Worm (Caenorhabditis elegans) whole organism, early embryonic: ENCODE data around the gene puf-9.

Source experiments
- B0310.2 ChIP-seq: sonication (generic microtip); optimal IDR thresholded peaks from 2 replicates; lab custom pipeline; 2016; ENCODE audit warnings: mild to moderate bottlenecking, missing genetic modification characterization, missing compliant biosample characterization
- F13C5.2 ChIP-seq: sonication (generic microtip); optimal IDR thresholded peaks from 2 replicates; lab custom pipeline; 2017; ENCODE audit warnings: mild to moderate bottlenecking, missing genetic modification characterization, inconsistent platforms, missing compliant biosample characterization
- aly-1 ChIP-seq: sonication (generic microtip); optimal IDR thresholded peaks from 2 replicates; lab custom pipeline; 2016; ENCODE audit warnings: missing genetic modification characterization, missing compliant biosample characterization
- ama-1 ChIP-seq: fragments of 150-350 bp; optimal IDR thresholded peaks from 2 replicates; lab custom pipeline; 2014
- ceh-13 ChIP-seq: fragments of 200-800 bp; sonication (Bioruptor generic); optimal IDR thresholded peaks from 2 replicates; lab custom pipeline; 2018; ENCODE audit warnings: mild to moderate bottlenecking, missing genetic modification characterization, missing compliant biosample characterization
- ceh-36 ChIP-seq: sonication (generic microtip); optimal IDR thresholded peaks from 2 replicates; lab custom pipeline; 2016; ENCODE audit warnings: missing genetic modification characterization, inconsistent platforms, missing compliant biosample characterization
- flt-1 ChIP-seq: fragments of 200-800 bp; sonication (Bioruptor generic); IDR thresholded peaks from 2 replicates; pipeline ENCODE4 v1.3.6; 2022; ENCODE audit warnings: missing genetic modification characterization, missing compliant biosample characterization
- hmbx-1 ChIP-seq: sonication (generic microtip); optimal IDR thresholded peaks from 2 replicates; lab custom pipeline; 2016; ENCODE audit warnings: mild to moderate bottlenecking, missing genetic modification characterization, missing compliant biosample characterization
- hmg-4 ChIP-seq: fragments of 200-800 bp; sonication (Bioruptor generic); optimal IDR thresholded peaks from 2 replicates; lab custom pipeline; 2018; ENCODE audit warnings: mild to moderate bottlenecking, missing genetic modification characterization, missing compliant biosample characterization
- hnd-1 ChIP-seq: sonication (generic microtip); optimal IDR thresholded peaks from 2 replicates; lab custom pipeline; 2016; ENCODE audit warnings: missing genetic modification characterization, missing compliant biosample characterization
- pes-1 ChIP-seq: fragments of 200-800 bp; sonication (Bioruptor generic); IDR thresholded peaks from 2 replicates; pipeline ENCODE4 v1.3.6; 2022; ENCODE audit warnings: missing genetic modification reagents, missing genetic modification characterization, missing compliant biosample characterization
- scrt-1 ChIP-seq: fragments of 200-800 bp; sonication (Bioruptor generic); IDR thresholded peaks from 2 replicates; pipeline ENCODE4 v1.3.6; 2022; ENCODE audit warnings: missing genetic modification characterization, missing compliant biosample characterization
- sea-1 ChIP-seq: fragments of 200-800 bp; sonication (Bioruptor generic); conservative IDR thresholded peaks from 2 replicates; pipeline ENCODE4 v1.3.6; 2022; ENCODE audit warnings: missing genetic modification characterization, missing compliant biosample characterization
- tbx-11 ChIP-seq: fragments of 200-800 bp; sonication (Bioruptor generic); IDR thresholded peaks from 2 replicates; pipeline ENCODE4 v1.3.6; 2022; ENCODE audit warnings: missing genetic modification characterization, missing compliant biosample characterization
- tra-4 ChIP-seq: sonication (generic microtip); optimal IDR thresholded peaks from 2 replicates; lab custom pipeline; 2017; ENCODE audit warnings: missing genetic modification characterization, missing compliant biosample characterization

puf-9 gene

ce11 chrX:5872153-5872552 lies 30.8 kb downstream of the puf-9 start:
- TF ChIP-seq B0310.2 (tag; lab: Kevin White, UChicago) = no peak
- TF ChIP-seq ama-1 (lab: Kevin White, UChicago) = no peak
- no peak for TF ChIP-seq hmbx-1 (tag; lab: Kevin White, UChicago)
- TF ChIP-seq ceh-36 (tag; lab: Kevin White, UChicago) = no peak
- TF ChIP-seq aly-1 (tag; lab: Kevin White, UChicago) = no peak
- TF ChIP-seq pes-1 (GFP tag; lab: Robert Waterston, UW) = no peak
- no peak for TF ChIP-seq ceh-13
- TF ChIP-seq tra-4 (tag; lab: Kevin White, UChicago) = no peak
- no peak for TF ChIP-seq hmg-4 (GFP tag; lab: Kevin White, UChicago)
- no peak for TF ChIP-seq flt-1 (GFP tag; lab: Robert Waterston, UW)

- no peak for TF ChIP-seq aly-1 (tag; lab: Kevin White, UChicago)
- TF ChIP-seq B0310.2 (tag; lab: Kevin White, UChicago) = no peak
These were observed 34.2 kb downstream of the puf-9 start, which contains the start of gene F49E10.4 for ce11 chrX:5875567-5875966. Gene F49E10.4 (plus strand): TSS chrX:5875867.

- TF ChIP-seq hnd-1 (no peak), hmbx-1 (tag; lab: Kevin White, UChicago) (no peak), tbx-11 (GFP tag; lab: Robert Waterston, UW) (no peak)
These were observed 35.6 kb downstream of the puf-9 start for ce11 chrX:5877039-5877438.

DNA sequence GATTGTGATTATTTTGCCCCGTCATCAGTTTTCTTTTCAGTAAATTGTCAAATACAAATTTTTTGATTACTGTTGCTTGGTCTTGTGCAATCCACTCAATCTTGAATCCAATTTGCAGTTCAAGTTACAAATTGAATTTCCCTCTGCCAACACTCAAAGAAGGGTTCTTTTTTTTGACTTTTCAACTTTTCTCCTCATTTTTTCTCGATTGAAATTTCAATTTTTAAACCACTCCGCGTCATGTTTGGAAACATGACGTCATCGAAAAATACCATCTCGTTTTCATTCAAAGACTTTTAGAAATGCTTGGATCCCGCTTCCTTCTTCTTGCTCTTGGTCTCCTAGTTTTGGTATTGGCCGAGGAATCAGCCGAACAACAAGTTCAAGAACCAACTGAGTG lies 44.2 kb downstream of the puf-9 start, which contains the start of gene flp-7:
TSS of gene flp-7 (plus strand) at position 301 of the 400 bp plus-strand sequence.
- TF ChIP-seq tra-4 (tag; lab: Kevin White, UChicago) (no peak), ama-1 (lab: Kevin White, UChicago) (no peak), scrt-1 (no peak), ceh-36 (tag; lab: Kevin White, UChicago) (no peak), pes-1 (GFP tag; lab: Robert Waterston, UW) (no peak)

ce11 chrX:5890080-5890479 lies 48.7 kb downstream of the puf-9 start, which contains the start of gene F49E10.2:
Gene F49E10.2 (plus strand): TSS chrX:5890380.
- TF ChIP-seq tra-4 (tag; lab: Kevin White, UChicago) = no peak
- TF ChIP-seq sea-1 (GFP tag; lab: Robert Waterston, UW) = no peak
- TF ChIP-seq scrt-1 = no peak
- no peak for TF ChIP-seq flt-1 (GFP tag; lab: Robert Waterston, UW)
- no peak for TF ChIP-seq hmbx-1 (tag; lab: Kevin White, UChicago)
- TF ChIP-seq B0310.2 (tag; lab: Kevin White, UChicago) = no peak
- TF ChIP-seq F13C5.2 (tag; lab: Kevin White, UChicago) = no peak
- TF ChIP-seq hnd-1 = no peak
